Worm (Caenorhabditis elegans) whole organism, young adult: ENCODE results near the gene F49H6.12.

Experiments used
- ama-1 ChIP-seq, 3 experiments: fragments of 150-350 bp in 1 of 3; sonication (generic microtip) in 2 of 3; optimal IDR thresholded peaks; 2 replicates each; lab custom pipeline; 2014 to 2018; ENCODE audit warnings: missing biosample characterization in 2 of 3, missing genetic modification characterization in 2 of 3, missing genetic modification reagents in 2 of 3
- ceh-40 ChIP-seq: fragments of 200-800 bp; sonication (Bioruptor generic); IDR thresholded peaks from 2 replicates; pipeline ENCODE4 v1.3.6; 2022; ENCODE audit warnings: missing genetic modification characterization, missing compliant biosample characterization
- chd-7 ChIP-seq: sonication (generic microtip); optimal IDR thresholded peaks from 2 replicates; lab custom pipeline; 2016; ENCODE audit warnings: mild to moderate bottlenecking, missing genetic modification characterization, moderate library complexity, missing compliant biosample characterization
- dpl-1 ChIP-seq: fragments of 150-350 bp; optimal IDR thresholded peaks from 2 replicates; lab custom pipeline; 2014; ENCODE audit warnings: missing biosample characterization, missing genetic modification reagents, missing genetic modification characterization
- hlh-12 ChIP-seq: sonication (generic microtip); optimal IDR thresholded peaks from 2 replicates; lab custom pipeline; 2016; ENCODE audit warnings: missing genetic modification characterization, missing compliant biosample characterization
- lin-40 ChIP-seq: sonication (generic microtip); optimal IDR thresholded peaks from 2 replicates; lab custom pipeline; 2016; ENCODE audit warnings: missing genetic modification characterization, mild to moderate bottlenecking, missing compliant biosample characterization, missing genotype, missing genetic modification reagents
- pbrm-1 ChIP-seq: fragments of 200-800 bp; sonication (Bioruptor generic); IDR thresholded peaks from 2 replicates; pipeline ENCODE4 v1.3.6; 2022; ENCODE audit warnings: missing genetic modification reagents, missing genetic modification characterization, missing compliant biosample characterization
- sea-2 ChIP-seq: fragments of 200-800 bp; sonication (Bioruptor generic); IDR thresholded peaks from 2 replicates; pipeline ENCODE4 v1.3.6; 2022; ENCODE audit warnings: missing genetic modification characterization, missing compliant biosample characterization
- sptf-2 ChIP-seq: fragments of 200-800 bp; sonication (Bioruptor generic); optimal IDR thresholded peaks from 2 replicates; lab custom pipeline; 2018; ENCODE audit warnings: mild to moderate bottlenecking, missing genetic modification characterization, missing compliant biosample characterization
- ztf-28 ChIP-seq: fragments of 200-800 bp; sonication (Bioruptor generic); IDR thresholded peaks from 2 replicates; pipeline ENCODE4 v1.3.6; 2022; ENCODE audit warnings: missing genetic modification reagents, missing genetic modification characterization, missing compliant biosample characterization

ce11 chrV:16980368-16980767 is 40.9 kb downstream of the F49H6.12 start, which contains the start of gene srz-54:
- no peak for TF ChIP-seq ama-1 (optimal IDR thresholded peaks at IDR 0.05; lab: Kevin White, UChicago)
- TF ChIP-seq ama-1 (GFP tag; optimal IDR thresholded peaks at IDR 0.05; lab: Kevin White, UChicago), result no peak
- TF ChIP-seq chd-7 (tag; lab: Kevin White, UChicago), result no peak
- no peak for TF ChIP-seq ceh-40 (GFP tag; lab: Robert Waterston, UW)
- TF ChIP-seq lin-40 (tag; lab: Kevin White, UChicago), result no peak
- TF ChIP-seq dpl-1 (GFP tag; lab: Kevin White, UChicago), result no peak
- TF ChIP-seq pbrm-1 (GFP tag; lab: Robert Waterston, UW), result no peak
- TF ChIP-seq ztf-28, result no peak
- TF ChIP-seq sea-2 (GFP tag; lab: Robert Waterston, UW), result no peak
- no peak for TF ChIP-seq hlh-12 (tag; lab: Kevin White, UChicago)
- TF ChIP-seq sptf-2, result no peak
